Worm (Caenorhabditis elegans) whole organism, dauer: ENCODE data around the gene C05E11.7.

Source experiments
- unc-62 ChIP-seq: sonication (generic microtip); optimal IDR thresholded peaks from 2 replicates; lab custom pipeline; 2017; ENCODE audit warnings: missing biosample characterization, missing genetic modification reagents, missing genetic modification characterization

C05E11.7 gene

DNA sequence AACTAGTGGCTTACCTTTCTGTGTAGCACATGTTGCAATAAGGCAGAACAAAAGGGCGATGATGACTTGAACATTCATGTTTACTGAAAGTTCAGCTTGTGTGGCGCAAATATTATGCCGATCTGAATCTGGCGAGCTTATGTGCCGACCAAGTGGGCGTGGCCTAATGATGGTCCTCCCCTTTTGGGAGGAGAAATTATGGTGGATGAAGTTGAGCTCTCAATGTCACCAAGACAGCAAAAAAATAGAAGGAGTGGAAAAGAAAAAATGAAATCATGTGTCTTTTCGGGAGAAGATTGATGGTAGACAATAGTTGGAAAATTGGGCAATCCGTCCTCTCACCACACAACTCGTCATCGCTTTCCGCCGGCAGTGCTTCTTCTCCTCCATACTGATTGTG, 6.8 kb upstream of the C05E11.7 start, which contains the start of gene flp-12:
Gene flp-12, minus strand, starts transcription at position 101 of the 400 bp plus-strand sequence.
- no peak for TF ChIP-seq unc-62

DNA sequence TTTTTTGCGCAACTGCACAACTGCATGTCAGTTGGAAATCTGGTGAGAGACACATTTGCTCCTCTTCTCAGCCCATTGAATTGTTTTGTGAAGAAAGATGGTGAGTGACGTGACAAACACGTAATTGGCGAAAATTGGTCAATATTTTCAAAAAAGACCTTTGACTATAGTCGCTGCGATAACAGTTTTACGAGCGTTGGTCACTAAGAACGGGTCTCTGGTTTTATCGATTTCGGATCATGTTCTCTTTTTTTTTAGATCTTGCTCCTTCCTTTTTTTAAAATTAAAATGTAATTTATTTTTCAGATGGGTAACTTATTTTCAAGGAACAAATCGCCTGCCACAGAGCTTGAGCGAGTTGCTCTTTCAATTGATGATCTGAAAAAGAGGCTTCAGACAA, 3.0 kb upstream of the C05E11.7 start, which contains the start of gene lnp-1:
Gene lnp-1, plus strand, starts transcription at position 301 of the 400 bp plus-strand sequence.
- TF ChIP-seq unc-62, result no peak

DNA sequence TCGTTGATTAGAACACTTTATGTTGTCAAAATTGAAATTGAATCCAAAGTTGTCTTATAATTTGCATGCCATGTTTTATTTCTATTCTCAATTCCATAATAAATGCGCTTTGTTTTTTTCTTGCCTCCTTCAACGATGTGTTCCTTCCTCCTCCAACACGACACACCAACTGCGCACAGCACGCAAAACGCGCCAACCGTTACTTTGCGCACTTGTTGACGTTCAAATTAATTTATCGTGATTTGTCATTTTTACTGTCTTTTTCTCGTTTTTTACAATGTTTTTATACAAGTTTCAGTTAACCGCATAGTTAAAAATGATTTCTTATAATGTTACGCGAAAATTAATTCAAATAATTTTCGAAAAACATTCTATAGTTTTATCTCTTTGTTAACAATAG, 2.5 kb upstream of the C05E11.7 start:
- no peak for TF ChIP-seq unc-62

DNA sequence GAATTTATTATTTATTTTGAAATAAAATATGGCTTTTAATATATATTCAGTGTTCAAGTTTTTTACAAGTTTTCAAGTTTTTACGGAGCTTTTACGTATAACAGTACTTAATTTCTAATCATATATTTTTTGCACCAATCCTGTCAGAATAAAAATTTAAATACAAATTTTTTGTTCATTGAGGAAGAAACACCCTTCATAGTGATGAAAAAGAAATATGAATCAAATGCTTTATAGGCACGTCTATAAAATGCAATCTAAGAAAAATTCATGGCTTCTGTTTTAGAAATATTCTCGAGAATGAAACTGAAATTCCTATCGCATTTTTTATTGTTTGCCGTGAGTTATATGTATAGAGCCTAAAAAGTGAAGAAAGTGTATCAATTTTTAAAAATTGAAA, 1.1 kb upstream of the C05E11.7 start, which contains the start of gene C05E11.2:
Gene C05E11.2, plus strand, starts transcription at position 301 of the 400 bp plus-strand sequence.
- TF ChIP-seq unc-62, result no peak

DNA sequence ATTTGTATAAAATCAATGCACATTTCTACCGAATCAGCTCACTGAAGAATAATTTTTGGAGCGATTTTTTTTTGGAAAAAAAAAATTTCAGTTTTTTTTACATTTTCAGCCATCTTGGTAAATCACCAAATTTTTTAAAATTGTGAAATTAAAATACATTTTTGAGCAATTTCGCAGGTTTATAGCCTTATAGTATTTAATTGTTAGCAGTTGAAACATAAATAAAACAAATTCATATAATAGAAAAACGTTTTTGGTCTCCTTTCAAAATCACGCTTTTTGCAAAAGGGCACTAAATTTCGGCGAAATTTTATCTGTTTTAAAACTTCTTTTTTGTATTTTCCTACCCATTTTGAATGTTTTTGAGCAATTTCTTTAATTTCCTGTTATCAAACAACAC, 6.9 kb downstream of the C05E11.7 start:
- TF ChIP-seq unc-62, result no peak

DNA sequence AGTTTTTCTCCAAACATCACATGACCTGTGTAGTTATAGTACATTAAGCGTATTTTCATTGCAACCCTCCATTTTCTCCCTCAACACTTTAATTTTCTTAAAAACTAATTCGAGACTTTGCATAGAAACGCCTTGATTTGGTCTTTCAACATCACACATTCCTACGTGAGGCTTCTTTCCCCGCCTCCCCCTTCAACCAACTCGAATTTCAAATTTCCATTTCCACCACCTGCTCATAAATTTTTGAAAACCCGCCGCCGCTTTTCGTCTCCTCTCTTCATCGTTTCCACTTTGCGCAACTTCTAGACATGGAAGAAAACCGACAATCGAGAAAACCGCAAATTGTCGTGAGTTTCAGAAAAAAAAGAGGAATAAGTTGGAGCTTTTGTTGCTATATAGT, 7.5 kb downstream of the C05E11.7 start, which contains the start of gene C05E11.3:
Gene C05E11.3, plus strand, starts transcription at position 301 of the 400 bp plus-strand sequence.
- no peak for TF ChIP-seq unc-62

DNA sequence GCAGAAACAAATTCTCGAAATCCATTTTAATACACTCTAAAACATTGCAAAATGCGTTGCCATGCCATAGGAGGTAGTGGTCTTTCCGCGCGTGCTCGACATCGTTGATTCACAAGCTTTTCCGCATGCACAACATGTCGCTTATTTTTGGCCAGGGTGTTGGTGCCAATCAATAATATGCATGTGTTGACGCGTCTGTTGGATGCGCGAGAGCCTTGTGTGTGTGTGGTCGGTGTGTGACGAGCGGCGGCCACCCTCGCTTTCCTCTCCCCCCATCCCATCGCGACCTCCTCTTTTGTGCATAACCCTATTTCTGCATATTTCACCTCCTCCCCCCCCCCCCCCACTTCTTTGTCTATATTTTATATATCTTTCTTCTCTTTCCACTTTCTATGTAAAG, 9.2 kb downstream of the C05E11.7 start:
- TF ChIP-seq unc-62, result no peak

DNA sequence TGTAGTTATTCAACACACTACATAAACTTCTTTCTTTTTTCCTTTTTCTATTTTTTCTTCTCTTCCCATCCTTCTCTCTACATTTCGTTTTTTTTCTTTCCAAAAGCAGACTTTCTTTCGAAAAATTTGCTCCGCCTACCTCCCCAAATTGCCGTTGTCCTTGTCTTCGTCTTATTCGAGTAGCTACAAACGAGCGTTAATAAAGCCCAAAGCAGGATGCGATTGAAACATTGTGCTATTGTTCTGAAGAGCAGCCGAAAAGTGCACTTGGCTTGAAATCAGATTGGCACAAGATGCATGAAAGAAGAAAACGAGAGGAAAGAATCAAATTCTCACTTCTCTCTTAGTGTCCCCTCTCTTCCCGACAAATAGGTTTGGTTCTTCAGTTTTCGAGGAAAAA, 10.6 kb downstream of the C05E11.7 start:
- TF ChIP-seq unc-62, result no peak

DNA sequence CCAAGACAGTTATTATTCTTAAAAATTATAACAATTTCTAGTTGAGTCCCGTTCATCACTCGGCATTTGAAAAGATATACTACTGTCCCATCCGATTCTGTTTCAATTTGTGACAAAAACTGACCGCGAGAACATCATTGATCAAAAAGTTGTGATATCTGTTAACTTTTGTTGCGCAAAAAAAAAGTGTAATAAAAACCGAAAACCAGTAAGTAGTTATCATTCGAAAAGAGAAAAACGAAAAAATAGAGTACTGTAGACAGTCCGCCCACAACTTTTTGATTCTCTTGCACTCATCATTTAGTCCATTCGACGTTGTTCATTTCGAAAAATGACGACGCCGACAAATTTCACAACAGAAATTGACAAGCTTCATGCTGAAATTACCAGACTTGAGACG, 14.3 kb downstream of the C05E11.7 start, which contains the start of gene amt-1:
Gene amt-1, plus strand, starts transcription at position 301 of the 400 bp plus-strand sequence.
- no peak for TF ChIP-seq unc-62

DNA sequence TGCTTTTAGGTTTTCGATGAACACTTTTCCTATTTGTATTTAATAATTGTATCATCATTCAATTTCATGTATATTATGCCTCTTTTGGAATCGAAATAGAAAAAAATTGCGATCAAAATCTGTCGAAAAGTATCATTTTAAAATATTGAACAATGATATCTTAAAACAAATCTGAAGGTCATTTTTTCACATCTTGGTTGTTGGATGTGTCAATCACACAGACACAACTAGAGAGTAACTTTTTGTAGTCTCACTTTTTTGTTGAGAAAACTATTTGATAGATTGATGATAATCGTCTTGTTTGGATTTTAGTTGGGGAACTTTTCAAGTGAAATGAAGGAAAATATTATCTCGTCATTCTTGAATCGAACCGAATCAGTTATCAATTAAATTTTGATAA, 16.2 kb downstream of the C05E11.7 start:
- no peak for TF ChIP-seq unc-62

DNA sequence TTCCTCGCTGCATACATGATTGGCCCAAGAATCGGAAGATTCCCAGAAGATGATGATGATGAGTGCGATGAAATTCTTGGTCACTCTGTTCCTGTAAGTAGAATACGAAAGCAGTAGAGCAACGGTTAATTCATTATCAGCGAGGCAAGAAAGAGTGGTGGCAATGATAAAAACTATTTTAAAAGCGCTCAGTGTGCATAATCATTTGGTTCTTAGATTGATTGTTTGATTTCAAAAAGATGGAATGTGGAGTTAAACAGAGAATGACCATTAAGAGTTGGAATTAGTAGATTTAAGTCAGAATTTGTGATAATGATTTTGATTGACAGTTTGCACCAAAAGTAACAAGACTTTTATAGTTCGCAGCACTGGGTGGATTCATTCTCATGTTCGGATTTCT, 18.4 kb downstream of the C05E11.7 start:
- no peak for TF ChIP-seq unc-62

DNA sequence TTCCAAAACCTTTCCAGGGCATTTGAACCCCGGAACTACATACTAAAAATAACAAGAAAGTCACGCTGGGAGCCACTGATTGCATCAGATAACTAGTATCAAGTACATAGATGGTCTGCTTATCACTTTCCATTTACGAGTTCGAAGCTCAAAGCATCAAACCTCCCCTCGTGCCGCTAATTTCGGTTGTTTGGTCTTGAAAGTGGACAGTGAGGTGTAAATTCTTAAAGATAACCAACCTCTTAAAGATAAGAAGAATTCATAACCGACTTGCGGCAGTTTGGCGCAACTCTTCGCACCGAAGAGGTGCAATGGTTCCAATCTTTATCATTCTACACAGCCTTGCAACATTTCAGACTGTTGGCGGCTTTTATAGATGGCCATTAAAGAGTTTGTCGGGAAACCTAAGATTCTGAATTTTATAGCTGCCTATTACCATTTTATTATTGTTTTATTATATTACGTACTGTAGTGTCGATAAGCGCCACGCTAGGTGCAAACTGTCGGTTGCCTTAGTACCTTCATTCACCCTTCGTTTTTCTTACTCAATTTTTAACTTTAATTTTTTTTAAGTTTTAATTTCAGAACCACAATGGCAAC, 20.7 kb downstream of the C05E11.7 start, which contains the start of gene amt-4:
Gene amt-4, plus strand, starts transcription at position 586 of the 600 bp plus-strand sequence.
- no peak for TF ChIP-seq unc-62

DNA sequence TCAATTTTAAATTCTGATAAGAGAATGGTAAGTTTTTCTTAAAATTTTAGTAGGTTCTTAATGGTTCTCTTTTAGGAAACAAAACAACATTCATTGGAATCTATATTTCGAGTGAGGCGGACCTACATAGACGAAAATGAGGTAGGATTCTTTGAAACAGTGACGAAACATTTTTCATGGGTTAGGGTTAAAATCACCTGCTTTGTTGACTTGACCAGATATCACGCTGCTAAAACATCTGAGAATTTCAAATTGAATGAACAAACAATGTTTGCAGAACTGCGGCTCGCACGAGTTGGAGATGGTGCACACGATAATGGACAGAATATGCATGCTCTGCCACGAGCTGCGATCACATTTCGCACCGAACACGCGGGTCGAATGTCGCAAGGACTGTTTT, 23.2 kb downstream of the C05E11.7 start:
- TF ChIP-seq unc-62, result no peak

DNA sequence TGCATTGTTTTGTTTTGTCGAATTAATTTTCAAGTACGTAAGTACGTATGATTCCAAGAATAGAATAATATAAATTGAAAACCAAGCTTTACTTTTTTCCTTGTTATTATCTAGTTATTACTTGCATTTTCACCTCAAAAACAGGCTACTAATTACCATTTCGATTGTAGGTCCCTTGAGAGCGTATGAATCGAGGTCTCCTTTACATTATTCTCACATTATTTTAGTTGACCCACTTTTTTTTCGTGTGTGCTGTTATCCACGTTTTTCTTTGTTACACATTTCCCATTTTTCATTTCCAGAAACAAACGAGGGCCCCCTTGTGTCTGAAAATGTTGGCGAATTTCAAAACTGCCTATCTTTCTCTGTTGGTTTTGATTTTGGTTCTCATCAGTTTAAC, 23.6 kb downstream of the C05E11.7 start, which contains the start of gene C05E11.6:
Gene C05E11.6, plus strand, starts transcription at position 301 of the 400 bp plus-strand sequence.
- TF ChIP-seq unc-62, result no peak

DNA sequence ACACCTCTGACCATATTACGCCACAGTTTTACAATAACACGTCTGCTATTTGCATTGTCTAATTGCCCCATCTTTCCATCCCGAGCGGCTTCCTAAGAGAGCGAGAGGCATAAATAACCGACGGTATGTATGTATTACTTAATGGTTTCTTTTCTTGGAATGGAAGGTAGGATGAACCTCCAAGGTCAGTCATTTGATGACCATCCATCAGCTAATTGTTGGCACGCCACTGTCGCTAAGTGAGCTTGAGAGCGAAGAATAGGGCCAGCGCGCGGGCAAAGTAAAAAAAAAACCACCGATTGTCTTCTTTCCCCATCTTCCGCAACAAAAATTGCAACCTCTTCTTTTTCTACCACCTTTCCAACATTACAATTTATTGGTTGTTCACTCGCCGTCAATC, 29.5 kb downstream of the C05E11.7 start:
- TF ChIP-seq unc-62, result no peak

DNA sequence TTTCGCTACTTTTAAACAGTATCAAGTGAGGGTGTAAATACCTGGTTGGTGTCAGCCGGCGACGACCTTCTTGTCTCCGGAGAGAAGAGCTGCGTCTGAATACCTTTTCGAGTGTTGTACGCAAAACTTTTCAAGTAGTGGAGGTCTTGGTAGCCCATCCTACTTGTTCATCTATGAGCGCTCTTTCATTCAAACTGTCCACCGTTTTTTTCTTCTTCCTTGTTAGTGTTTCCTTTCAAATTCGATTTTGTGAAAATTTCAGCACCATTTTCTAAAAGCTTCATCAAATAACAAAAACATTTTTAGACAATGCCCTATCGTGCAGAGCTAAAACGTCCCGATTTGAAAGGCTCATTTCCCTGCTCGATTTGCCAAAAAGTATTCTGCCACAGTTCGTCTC, 31.1 kb downstream of the C05E11.7 start, which contains the start of gene ham-2:
Gene ham-2, plus strand, starts transcription at position 301 of the 400 bp plus-strand sequence.
- TF ChIP-seq unc-62, result no peak

DNA sequence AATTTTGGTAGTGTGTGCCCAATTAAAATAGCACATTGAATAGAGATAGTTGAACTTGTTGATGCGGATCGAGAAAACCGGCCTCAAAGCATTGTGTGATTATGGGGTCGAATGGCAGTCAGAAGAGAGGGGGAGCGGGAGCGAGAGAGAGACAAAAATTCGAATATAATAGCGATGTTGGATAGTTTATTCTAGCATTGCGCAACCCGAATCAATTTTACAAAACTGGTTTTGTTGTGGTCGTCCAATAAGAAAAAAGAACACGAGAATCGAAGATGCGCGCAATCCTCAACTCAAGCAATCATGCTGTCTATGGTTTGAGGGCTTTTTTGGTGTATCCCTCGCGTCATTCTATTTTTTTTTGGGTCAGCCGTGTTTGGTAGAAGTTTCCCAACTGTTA, 32.0 kb downstream of the C05E11.7 start:
- TF ChIP-seq unc-62, result no peak

DNA sequence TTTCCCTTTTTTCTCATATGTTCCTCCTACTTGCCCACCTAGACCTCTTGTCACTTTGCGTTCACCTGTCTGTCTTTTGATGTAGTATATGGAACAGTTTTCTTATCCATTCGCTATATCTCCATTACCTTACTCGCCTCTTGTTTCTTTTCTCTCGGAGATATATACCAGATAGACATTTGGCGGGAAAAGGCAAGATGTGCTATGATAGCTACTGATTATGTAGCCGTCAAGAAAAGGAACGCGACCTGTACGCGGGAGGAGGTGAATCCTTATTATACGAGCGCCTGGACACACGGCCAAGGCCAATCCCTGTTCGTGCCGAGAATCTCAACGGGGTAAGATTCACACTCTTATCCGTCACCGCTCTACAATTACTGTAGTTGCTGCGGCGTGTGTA, 32.4 kb downstream of the C05E11.7 start:
- TF ChIP-seq unc-62, result no peak
